Worm (Caenorhabditis elegans) whole organism, young adult: ENCODE data around the gene dyf-13.

Source experiments
- B0019.2 ChIP-seq: fragments of 200-800 bp; sonication (Bioruptor generic); conservative IDR thresholded peaks from 2 replicates; pipeline ENCODE4 v1.3.6; 2022; ENCODE audit warnings: missing genetic modification reagents, missing genetic modification characterization, missing compliant biosample characterization
- B0261.1 ChIP-seq: sonication (generic microtip); optimal IDR thresholded peaks from 2 replicates; lab custom pipeline; 2016; ENCODE audit warnings: mild to moderate bottlenecking, missing genetic modification characterization, moderate library complexity, missing compliant biosample characterization
- C17E4.6 ChIP-seq: fragments of 200-800 bp; sonication (Bioruptor generic); IDR thresholded peaks from 2 replicates; pipeline ENCODE4 v1.3.6; 2022; ENCODE audit warnings: missing genetic modification reagents, missing genetic modification characterization, missing compliant biosample characterization
- F33H1.4 ChIP-seq: fragments of 200-800 bp; sonication (Bioruptor generic); IDR thresholded peaks from 2 replicates; pipeline ENCODE4 v1.3.6; 2022; ENCODE audit warnings: missing genetic modification reagents, missing genetic modification characterization, missing compliant biosample characterization
- F49E8.2 ChIP-seq: sonication (generic microtip); optimal IDR thresholded peaks from 3 replicates; lab custom pipeline; 2017; ENCODE audit warnings: missing genetic modification characterization, mild to moderate bottlenecking, missing compliant biosample characterization, antibody characterized with exemption, moderate library complexity; ENCODE audit not compliant: insufficient read depth
- F57A8.1 ChIP-seq: fragments of 200-800 bp; sonication (Bioruptor generic); optimal IDR thresholded peaks from 2 replicates; lab custom pipeline; 2018; ENCODE audit warnings: mild to moderate bottlenecking, missing genetic modification characterization, moderate library complexity, missing compliant biosample characterization
- T26A5.8 ChIP-seq: sonication (generic microtip); optimal IDR thresholded peaks from 2 replicates; lab custom pipeline; 2016; ENCODE audit warnings: missing genetic modification characterization, missing compliant biosample characterization
- Y95B8A.8 ChIP-seq: fragments of 200-800 bp; sonication (Bioruptor generic); IDR thresholded peaks from 2 replicates; pipeline ENCODE4 v1.3.6; 2022; ENCODE audit warnings: missing genetic modification reagents, missing genetic modification characterization, missing compliant biosample characterization
- aptf-3 ChIP-seq: fragments of 200-800 bp; sonication (Bioruptor generic); IDR thresholded peaks from 2 replicates; pipeline ENCODE4 v1.3.6; 2022; ENCODE audit warnings: missing genetic modification characterization, missing compliant biosample characterization
- athp-1 ChIP-seq: sonication (generic microtip); optimal IDR thresholded peaks from 2 replicates; lab custom pipeline; 2017; ENCODE audit warnings: mild to moderate bottlenecking, missing genetic modification characterization, missing compliant biosample characterization
- attf-6 ChIP-seq: fragments of 200-800 bp; sonication (Bioruptor generic); IDR thresholded peaks from 2 replicates; pipeline ENCODE4 v1.3.6; 2022; ENCODE audit warnings: missing genetic modification reagents, missing genetic modification characterization, missing compliant biosample characterization
- bed-1 ChIP-seq: fragments of 200-800 bp; sonication (Bioruptor generic); IDR thresholded peaks from 2 replicates; pipeline ENCODE4 v1.3.6; 2022; ENCODE audit warnings: missing genetic modification reagents, missing genetic modification characterization, missing compliant biosample characterization
- bed-2 ChIP-seq: fragments of 200-800 bp; sonication (Bioruptor generic); IDR thresholded peaks from 2 replicates; pipeline ENCODE4 v1.3.6; 2022; ENCODE audit warnings: missing genetic modification reagents, missing genetic modification characterization, missing compliant biosample characterization
- ceh-58 ChIP-seq: fragments of 200-800 bp; sonication (Bioruptor generic); IDR thresholded peaks from 2 replicates; pipeline ENCODE4 v1.3.6; 2022; ENCODE audit warnings: missing genetic modification characterization, missing compliant biosample characterization
- ceh-91 ChIP-seq: fragments of 200-800 bp; sonication (Bioruptor generic); IDR thresholded peaks from 2 replicates; pipeline ENCODE4 v1.3.6; 2022; ENCODE audit warnings: missing genetic modification reagents, missing genetic modification characterization, missing compliant biosample characterization
- chd-7 ChIP-seq: sonication (generic microtip); optimal IDR thresholded peaks from 2 replicates; lab custom pipeline; 2016; ENCODE audit warnings: mild to moderate bottlenecking, missing genetic modification characterization, moderate library complexity, missing compliant biosample characterization
- die-1 ChIP-seq: sonication (generic microtip); optimal IDR thresholded peaks from 2 replicates; lab custom pipeline; 2016; ENCODE audit warnings: missing genotype, mild to moderate bottlenecking, missing genetic modification characterization, missing compliant biosample characterization
- dpff-1 ChIP-seq: sonication (generic microtip); optimal IDR thresholded peaks from 2 replicates; lab custom pipeline; 2017; ENCODE audit warnings: mild to moderate bottlenecking, missing genetic modification characterization, missing compliant biosample characterization
- egl-18 ChIP-seq: fragments of 200-800 bp; sonication (Bioruptor generic); IDR thresholded peaks from 2 replicates; pipeline ENCODE4 v1.3.6; 2022; ENCODE audit warnings: missing genetic modification reagents, missing genetic modification characterization, missing compliant biosample characterization
- egl-44 ChIP-seq: fragments of 200-800 bp; sonication (Bioruptor generic); IDR thresholded peaks from 2 replicates; pipeline ENCODE4 v1.3.6; 2022; ENCODE audit warnings: missing genetic modification reagents, missing genetic modification characterization, missing compliant biosample characterization
- ets-4 ChIP-seq: fragments of 200-800 bp; sonication (Bioruptor generic); optimal IDR thresholded peaks from 2 replicates; lab custom pipeline; 2018; ENCODE audit warnings: mild to moderate bottlenecking, missing genetic modification characterization, missing compliant biosample characterization
- hlh-12 ChIP-seq: sonication (generic microtip); optimal IDR thresholded peaks from 2 replicates; lab custom pipeline; 2016; ENCODE audit warnings: missing genetic modification characterization, missing compliant biosample characterization
- lin-40 ChIP-seq: sonication (generic microtip); optimal IDR thresholded peaks from 2 replicates; lab custom pipeline; 2016; ENCODE audit warnings: missing genetic modification characterization, mild to moderate bottlenecking, missing compliant biosample characterization, missing genotype, missing genetic modification reagents
- lir-1 ChIP-seq: fragments of 200-800 bp; sonication (Bioruptor generic); conservative IDR thresholded peaks from 2 replicates; pipeline ENCODE4 v1.3.6; 2022; ENCODE audit warnings: missing genetic modification reagents, missing genetic modification characterization, missing compliant biosample characterization
- madf-10 ChIP-seq: sonication (generic microtip); optimal IDR thresholded peaks from 2 replicates; lab custom pipeline; 2016; ENCODE audit warnings: mild to moderate bottlenecking, missing genetic modification characterization, missing compliant biosample characterization
- nfya-2 ChIP-seq: fragments of 200-800 bp; sonication (Bioruptor generic); IDR thresholded peaks from 2 replicates; pipeline ENCODE4 v1.3.6; 2022; ENCODE audit warnings: missing genetic modification reagents, missing genetic modification characterization, missing compliant biosample characterization
- nhr-27 ChIP-seq: fragments of 200-800 bp; sonication (Bioruptor generic); optimal IDR thresholded peaks from 2 replicates; lab custom pipeline; 2018; ENCODE audit warnings: mild to moderate bottlenecking, missing genetic modification characterization, moderate library complexity, missing compliant biosample characterization
- nhr-80 ChIP-seq: sonication (generic microtip); optimal IDR thresholded peaks from 2 replicates; lab custom pipeline; 2016; ENCODE audit warnings: missing genetic modification characterization, missing compliant biosample characterization
- nhr-90 ChIP-seq: sonication (generic microtip); optimal IDR thresholded peaks from 2 replicates; lab custom pipeline; 2016; ENCODE audit warnings: missing genotype, mild to moderate bottlenecking, missing genetic modification characterization, missing compliant biosample characterization
- pbrm-1 ChIP-seq: fragments of 200-800 bp; sonication (Bioruptor generic); IDR thresholded peaks from 2 replicates; pipeline ENCODE4 v1.3.6; 2022; ENCODE audit warnings: missing genetic modification reagents, missing genetic modification characterization, missing compliant biosample characterization
- pha-4 ChIP-seq: fragments of 150-350 bp; sonication (generic microtip); optimal IDR thresholded peaks from 2 replicates; lab custom pipeline; 2014; ENCODE audit warnings: missing biosample characterization, missing genetic modification reagents, missing genetic modification characterization
- rcor-1 ChIP-seq: fragments of 200-800 bp; sonication (Bioruptor generic); IDR thresholded peaks from 2 replicates; pipeline ENCODE4 v1.3.6; 2022; ENCODE audit warnings: missing genetic modification reagents, missing genetic modification characterization, missing compliant biosample characterization
- snpc-3.4 ChIP-seq: sonication (generic microtip); optimal IDR thresholded peaks from 2 replicates; lab custom pipeline; 2017; ENCODE audit warnings: missing genetic modification characterization, mild to moderate bottlenecking, missing compliant biosample characterization, antibody characterized with exemption, moderate library complexity, missing genotype, missing genetic modification reagents
- tlf-1 ChIP-seq: fragments of 200-800 bp; sonication (Bioruptor generic); optimal IDR thresholded peaks from 2 replicates; lab custom pipeline; 2018; ENCODE audit warnings: mild to moderate bottlenecking, missing genetic modification characterization, missing compliant biosample characterization
- ztf-22 ChIP-seq: fragments of 200-800 bp; sonication (Bioruptor generic); optimal IDR thresholded peaks from 2 replicates; lab custom pipeline; 2018; ENCODE audit warnings: mild to moderate bottlenecking, missing genetic modification characterization, moderate library complexity, missing compliant biosample characterization
- ztf-25 ChIP-seq: fragments of 200-800 bp; sonication (Bioruptor generic); IDR thresholded peaks from 2 replicates; pipeline ENCODE4 v1.3.6; 2022; ENCODE audit warnings: missing genetic modification reagents, missing genetic modification characterization, missing compliant biosample characterization

dyf-13 gene

DNA sequence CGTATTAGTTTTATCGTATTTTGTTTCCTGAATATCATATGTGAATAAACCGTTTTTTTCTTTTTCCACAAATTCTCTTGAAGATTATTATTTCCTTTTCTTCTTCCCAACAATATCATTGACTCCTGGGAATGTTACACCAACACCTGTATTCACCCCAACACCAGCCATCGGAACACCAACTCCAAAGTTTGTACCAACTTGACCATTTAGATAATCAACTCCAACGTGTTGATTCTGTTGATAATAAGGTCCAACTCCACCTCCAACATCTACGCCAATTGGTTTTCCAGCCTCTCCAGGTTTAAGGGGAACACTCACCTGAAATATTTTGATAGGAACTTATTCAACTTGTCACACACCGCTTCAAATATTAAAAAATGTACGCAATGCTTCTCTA, 26.3 kb upstream of the dyf-13 start:
- TF ChIP-seq hlh-12 (tag; lab: Kevin White, UChicago), result no peak
- 0 out of 2 replicates have a peak, but pooled peaks have one; percentile 28 for TF ChIP-seq pbrm-1 (GFP tag; lab: Robert Waterston, UW)

DNA sequence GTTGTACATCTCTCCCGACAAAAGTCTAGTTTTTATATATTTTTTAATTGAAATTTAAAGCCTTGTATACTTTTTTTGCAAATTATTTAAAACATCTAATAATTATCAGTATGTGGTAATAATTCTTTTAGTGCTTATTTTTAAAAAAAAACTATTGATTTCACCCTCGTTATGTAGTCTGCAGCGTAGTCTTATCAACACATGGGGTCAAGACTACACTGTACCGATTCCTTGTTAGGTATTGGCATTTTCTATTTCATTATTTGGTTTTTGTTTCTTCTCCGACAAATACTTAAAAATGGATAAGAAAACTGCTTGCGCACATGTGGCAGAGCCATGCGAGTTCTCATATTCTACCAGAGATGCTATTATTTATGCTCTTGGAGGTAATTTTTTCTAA, 24.9 kb upstream of the dyf-13 start, which contains the start of gene maoc-1:
Gene maoc-1, plus strand, starts transcription at position 237 of the 400 bp plus-strand sequence.
- TF ChIP-seq nhr-80 (peak; percentile 39), lir-1 (GFP tag; lab: Robert Waterston, UW) (no peak)

DNA sequence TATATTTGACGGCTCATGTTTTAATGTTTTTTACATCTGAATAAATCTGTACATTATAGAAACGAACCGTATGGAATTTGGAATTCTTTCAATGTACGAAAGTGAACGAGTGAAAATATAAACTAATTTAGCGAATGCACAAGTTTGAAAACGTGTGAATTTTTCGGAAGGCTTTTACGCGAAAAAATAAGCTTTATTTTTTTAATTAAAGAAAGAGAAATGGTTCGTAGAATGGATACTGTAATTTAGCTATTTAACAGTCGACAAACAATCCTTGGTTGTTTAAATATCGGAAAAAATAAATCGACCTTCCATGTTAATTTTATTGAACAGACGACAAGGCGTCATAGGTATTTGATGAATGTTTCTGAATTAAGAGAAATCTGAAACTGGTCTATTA, 24.4 kb upstream of the dyf-13 start, which contains the start of gene acdh-12:
Gene acdh-12, minus strand, starts transcription at position 101 of the 400 bp plus-strand sequence.
- TF ChIP-seq athp-1 (tag; lab: Kevin White, UChicago), result peak; percentile 81
- TF ChIP-seq dpff-1 (tag; lab: Kevin White, UChicago), result no peak

DNA sequence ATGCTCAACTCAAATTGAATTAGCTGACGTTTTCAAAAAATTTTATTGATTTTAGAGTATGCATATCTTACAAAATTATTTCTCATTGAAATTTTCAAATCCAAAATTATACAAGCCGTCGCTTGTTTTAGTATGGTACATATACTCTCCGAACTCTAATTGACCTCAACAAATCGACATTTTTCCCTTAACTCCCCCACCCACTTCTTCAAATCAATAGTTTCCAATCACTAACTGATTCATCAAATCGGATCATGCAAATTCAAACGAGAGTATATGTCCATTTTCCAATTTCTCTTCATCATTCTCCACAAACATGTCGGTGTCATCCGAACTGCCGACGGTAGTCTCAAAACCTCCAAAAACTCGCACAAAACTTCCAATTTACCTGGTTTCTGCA, 18.0 kb upstream of the dyf-13 start, which contains the start of gene E04F6.4:
Gene E04F6.4, plus strand, starts transcription at position 301 of the 400 bp plus-strand sequence.
- no peak for TF ChIP-seq madf-10 (tag; lab: Kevin White, UChicago)
- no peak for TF ChIP-seq nfya-2 (GFP tag; lab: Robert Waterston, UW)
- TF ChIP-seq F57A8.1, result no peak
- TF ChIP-seq bed-1 (GFP tag; lab: Robert Waterston, UW), result no peak
- TF ChIP-seq rcor-1, result no peak

DNA sequence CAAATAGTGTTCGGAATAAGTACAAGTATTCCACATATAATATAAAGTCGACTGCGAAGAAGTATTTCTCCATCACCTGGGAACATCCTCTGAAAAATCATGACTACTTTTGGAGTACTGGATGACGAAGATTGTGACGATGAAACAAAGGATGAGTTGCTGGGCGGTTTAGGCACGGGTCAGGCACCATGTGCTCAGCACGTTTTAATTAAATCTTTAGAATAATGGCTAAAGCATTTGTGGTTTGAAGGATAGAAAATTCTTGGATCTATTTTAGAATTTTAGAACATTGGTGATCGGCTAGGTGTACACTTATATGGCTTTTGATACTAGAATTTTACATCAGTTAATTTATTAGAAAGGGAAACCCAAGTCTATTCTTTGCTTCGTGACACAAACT, 16.0 kb upstream of the dyf-13 start, which contains the start of gene C27H5.6:
Gene C27H5.6, minus strand, starts transcription at position 101 of the 400 bp plus-strand sequence.
- no peak for TF ChIP-seq ztf-25 (GFP tag; lab: Robert Waterston, UW)

DNA sequence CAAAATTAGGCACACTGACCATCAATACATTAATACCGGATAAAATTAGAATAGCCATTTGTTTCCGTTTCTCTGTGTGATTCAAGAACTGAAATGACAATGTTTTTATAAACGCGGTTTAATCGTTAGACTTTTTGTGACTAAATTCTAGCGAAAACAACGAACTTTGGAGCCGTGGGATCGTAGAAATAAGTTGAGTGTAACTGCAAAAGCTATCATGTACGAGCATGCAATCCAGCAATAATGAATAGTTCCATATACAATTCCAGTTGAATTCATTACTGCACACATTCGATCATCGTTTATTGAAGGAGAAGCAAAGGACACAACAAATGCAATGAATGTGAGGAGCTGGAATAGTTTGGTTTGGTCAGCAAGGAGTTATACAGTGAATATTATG, 15.0 kb upstream of the dyf-13 start:
- TF ChIP-seq F33H1.4 (GFP tag; lab: Robert Waterston, UW) (no peak), B0261.1 (tag; lab: Kevin White, UChicago) (no peak), attf-6 (no peak), lin-40 (tag; lab: Kevin White, UChicago) (no peak)

DNA sequence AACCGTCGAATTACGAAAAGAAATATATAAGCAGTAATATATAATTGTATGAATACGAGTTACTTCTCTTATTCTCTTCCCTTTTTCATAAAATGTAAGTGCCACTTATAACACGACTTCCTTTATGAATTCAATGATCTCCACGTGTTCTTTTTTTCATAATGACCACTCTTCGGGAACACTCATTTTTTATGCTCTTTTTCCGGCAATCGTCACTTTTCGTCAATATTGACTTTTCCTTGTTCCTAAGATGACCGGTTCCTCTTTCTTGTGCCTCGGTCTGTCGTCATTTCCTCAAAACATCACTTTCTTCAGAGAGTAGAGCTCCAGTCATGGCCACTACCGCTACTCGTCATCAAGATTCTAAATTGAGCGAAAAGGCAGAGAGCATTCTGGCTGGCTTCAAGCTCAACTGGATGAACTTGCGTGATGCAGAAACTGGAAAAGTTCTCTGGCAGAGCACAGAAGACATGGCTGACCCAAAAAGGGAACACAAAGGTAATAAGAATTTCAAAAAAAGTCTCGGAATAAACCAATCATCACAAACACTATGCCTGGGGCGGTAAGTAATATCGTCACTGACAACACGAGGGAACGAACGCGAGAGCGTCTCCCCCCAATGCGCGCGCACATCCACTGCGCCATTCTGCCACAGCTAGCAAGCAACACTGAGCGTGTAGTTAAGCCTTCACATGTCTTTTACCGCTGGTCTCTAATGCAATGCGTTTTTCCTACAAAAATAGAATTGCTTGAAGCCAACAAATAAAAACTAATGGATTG, 12.5 kb upstream of the dyf-13 start, which contains the start of gene pdl-1:
Gene pdl-1, plus strand, starts transcription at position 309 of the 780 bp plus-strand sequence.
- TF ChIP-seq F49E8.2 (no peak), aptf-3 (GFP tag; lab: Robert Waterston, UW) (0 out of 2 replicates have a peak, but pooled peaks have one; percentile 71), ztf-22 (GFP tag; lab: Kevin White, UChicago) (peak; percentile 44), egl-18 (GFP tag; lab: Robert Waterston, UW) (0 out of 2 replicates have a peak, but pooled peaks have one; percentile 46), ceh-58 (no peak), egl-44 (GFP tag; lab: Robert Waterston, UW) (peak; percentile 94), hlh-12 (tag; lab: Kevin White, UChicago) (peak; percentile 84), snpc-3.4 (tag; lab: Kevin White, UChicago) (peak; percentile 87), nhr-90 (tag; lab: Kevin White, UChicago) (peak; percentile 91), attf-6 (no peak; the same call in none of the 2 replicates), die-1 (tag; lab: Kevin White, UChicago) (peak; percentile 96), T26A5.8 (tag; lab: Kevin White, UChicago) (peak; percentile 79), tlf-1 (GFP tag; lab: Kevin White, UChicago) (peak; percentile 39), nhr-27 (tag; lab: Kevin White, UChicago) (peak; percentile 84), ceh-91 (GFP tag; lab: Robert Waterston, UW) (no peak), chd-7 (peak; percentile 86), C17E4.6 (GFP tag; lab: Robert Waterston, UW) (peak; percentile 63; the same call in 1 of the 2 replicates), lir-1 (GFP tag; lab: Robert Waterston, UW) (peak; percentile 71; the same call in 1 of the 2 replicates), pha-4 (tag; lab: Kevin White, UChicago) (no peak), bed-2 (GFP tag; lab: Robert Waterston, UW) (no peak), ets-4 (peak; percentile 62), Y95B8A.8 (peak; percentile 62; the same call in 1 of the 2 replicates), B0019.2 (GFP tag; lab: Robert Waterston, UW) (0 out of 2 replicates have a peak, but pooled peaks have one; percentile 26)
